Worm (Caenorhabditis elegans): ENCODE results near the gene unc-69.

The unc-69 gene

DNA sequence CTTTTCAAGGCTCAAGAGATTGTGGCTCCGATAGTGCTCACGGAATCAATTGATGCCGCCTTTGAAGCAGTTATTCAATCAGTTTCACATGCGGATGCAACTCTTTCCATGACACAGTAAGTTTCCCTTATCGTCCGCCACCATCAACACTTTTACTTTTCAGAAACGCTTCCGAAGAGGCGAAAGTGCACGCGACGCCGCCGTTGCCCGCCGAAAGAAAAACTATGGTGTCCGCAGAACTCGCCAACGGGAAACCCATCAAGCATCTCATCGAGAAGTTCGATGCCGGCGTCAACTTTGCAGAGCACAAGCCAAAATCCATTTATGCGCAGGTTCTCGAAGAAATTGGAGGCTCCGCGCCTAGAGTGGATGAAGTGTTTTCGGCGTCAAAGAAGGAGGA, 34.7 kb downstream of the unc-69 start:
- TF ChIP-seq F37B4.10 (GFP tag; IDR thresholded peaks at IDR 0.05), result no peak
- 0 out of 2 replicates have a peak, but pooled peaks have one; percentile 54 for TF ChIP-seq zfh-2 (GFP tag; conservative IDR thresholded peaks at IDR 0.05)
- TF ChIP-seq let-607 (tag; optimal IDR thresholded peaks at IDR 0.05), result no peak
- TF ChIP-seq nfyb-1 (GFP tag; IDR thresholded peaks at IDR 0.05), result no peak
- TF ChIP-seq madf-10 (tag; optimal IDR thresholded peaks at IDR 0.05), result no peak

DNA sequence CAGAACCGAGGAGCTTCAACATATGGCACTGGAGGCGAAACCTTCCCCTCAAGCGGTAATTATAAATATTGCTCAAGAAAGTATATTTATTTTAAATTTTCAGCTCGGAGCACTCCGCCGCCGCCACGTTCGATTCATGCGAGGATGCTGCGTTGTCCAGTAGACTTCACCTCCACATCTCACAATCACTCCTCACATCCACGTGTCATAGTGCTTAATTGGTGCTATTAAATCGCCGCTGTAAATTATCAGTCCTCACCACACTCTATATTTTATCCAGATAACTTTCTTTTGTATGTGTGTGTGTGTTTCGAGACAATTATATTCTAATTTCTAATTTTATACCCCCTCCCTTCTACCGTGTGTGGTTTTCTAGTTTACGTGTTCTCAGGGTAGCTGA, 35.9 kb downstream of the unc-69 start:
- TF ChIP-seq tlf-1 (GFP tag; optimal IDR thresholded peaks at IDR 0.05) (peak; percentile 29), madf-10 (tag; optimal IDR thresholded peaks at IDR 0.05) (peak; percentile 10), egrh-3 (GFP tag; IDR thresholded peaks at IDR 0.05) (no peak)

DNA sequence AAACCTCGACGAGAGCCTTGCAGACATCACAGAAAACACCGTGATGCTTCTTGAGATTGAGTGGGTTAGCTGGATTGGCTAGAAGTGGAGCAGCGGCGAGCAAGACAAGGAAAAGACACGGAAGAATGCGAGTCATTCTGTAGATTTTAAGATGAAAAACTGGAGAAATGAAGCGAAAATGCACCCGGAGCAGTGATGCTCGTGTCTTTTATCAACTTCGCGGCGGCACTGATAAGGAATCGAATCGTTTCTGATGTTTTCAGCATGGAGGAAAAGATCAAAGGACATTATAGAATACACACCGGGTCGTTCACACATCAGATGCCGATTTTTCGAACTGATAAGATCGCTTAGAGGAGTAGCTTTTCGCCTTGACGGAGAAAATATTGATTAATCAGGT, 36.6 kb downstream of the unc-69 start, which contains the start of gene spp-1:
Gene spp-1, minus strand, starts transcription at position 287 of the 400 bp plus-strand sequence.
- TF ChIP-seq rpc-1 (optimal IDR thresholded peaks at IDR 0.05), result no peak
- TF ChIP-seq rpc-1 (tag; optimal IDR thresholded peaks at IDR 0.05), result no peak
- TF ChIP-seq nfyb-1 (GFP tag; IDR thresholded peaks at IDR 0.05), result no peak
- peak; percentile 8 for TF ChIP-seq atf-7 (tag; optimal IDR thresholded peaks at IDR 0.05)
- TF ChIP-seq nfya-1 (tag; optimal IDR thresholded peaks at IDR 0.05; ENCODE audit: borderline replicate concordance, insufficient read depth), result no peak
- TF ChIP-seq bed-1 (GFP tag; IDR thresholded peaks at IDR 0.05), result no peak
- TF ChIP-seq nhr-80 (tag; optimal IDR thresholded peaks at IDR 0.05), result peak; percentile 76
- no peak for TF ChIP-seq nhr-179 (tag; optimal IDR thresholded peaks at IDR 0.05)
- no peak for TF ChIP-seq lin-26 (GFP tag; IDR thresholded peaks at IDR 0.05)
- TF ChIP-seq madf-6 (GFP tag; IDR thresholded peaks at IDR 0.05), result peak; percentile 9; the same call in 1 of the 2 replicates
- no peak for TF ChIP-seq ceh-27 (GFP tag; optimal IDR thresholded peaks at IDR 0.05)
- TF ChIP-seq cebp-1 (GFP tag; IDR thresholded peaks at IDR 0.05), result no peak
- TF ChIP-seq cebp-1 (tag; optimal IDR thresholded peaks at IDR 0.05), result peak; percentile 33
- no peak for TF ChIP-seq ztf-6 (GFP tag; IDR thresholded peaks at IDR 0.05)
- no peak for TF ChIP-seq ZK185.1 (tag; optimal IDR thresholded peaks at IDR 0.05; ENCODE audit: poor library complexity, severe bottlenecking)
- peak; percentile 32 for TF ChIP-seq F52B5.7 (tag; optimal IDR thresholded peaks at IDR 0.05)
- TF ChIP-seq tbx-9 (tag; optimal IDR thresholded peaks at IDR 0.05; ENCODE audit: borderline replicate concordance), result peak; percentile 85
- no peak for TF ChIP-seq ccch-3 (GFP tag; optimal IDR thresholded peaks at IDR 0.05)
- no peak for TF ChIP-seq hmg-1.2 (GFP tag; IDR thresholded peaks at IDR 0.05)
- peak; percentile 32 for TF ChIP-seq tbp1 (GFP tag; optimal IDR thresholded peaks at IDR 0.05)
- peak; percentile 24; the same call in 1 of the 2 replicates for TF ChIP-seq hsf-1 (GFP tag; IDR thresholded peaks at IDR 0.05)
- no peak for TF ChIP-seq Y95B8A.8 (GFP tag; IDR thresholded peaks at IDR 0.05)
- peak; percentile 7 for TF ChIP-seq him-1 (tag; optimal IDR thresholded peaks at IDR 0.05)
- TF ChIP-seq F22D6.2 (tag; optimal IDR thresholded peaks at IDR 0.05), result no peak
- TF ChIP-seq hmg-20 (GFP tag; IDR thresholded peaks at IDR 0.05), result no peak

DNA sequence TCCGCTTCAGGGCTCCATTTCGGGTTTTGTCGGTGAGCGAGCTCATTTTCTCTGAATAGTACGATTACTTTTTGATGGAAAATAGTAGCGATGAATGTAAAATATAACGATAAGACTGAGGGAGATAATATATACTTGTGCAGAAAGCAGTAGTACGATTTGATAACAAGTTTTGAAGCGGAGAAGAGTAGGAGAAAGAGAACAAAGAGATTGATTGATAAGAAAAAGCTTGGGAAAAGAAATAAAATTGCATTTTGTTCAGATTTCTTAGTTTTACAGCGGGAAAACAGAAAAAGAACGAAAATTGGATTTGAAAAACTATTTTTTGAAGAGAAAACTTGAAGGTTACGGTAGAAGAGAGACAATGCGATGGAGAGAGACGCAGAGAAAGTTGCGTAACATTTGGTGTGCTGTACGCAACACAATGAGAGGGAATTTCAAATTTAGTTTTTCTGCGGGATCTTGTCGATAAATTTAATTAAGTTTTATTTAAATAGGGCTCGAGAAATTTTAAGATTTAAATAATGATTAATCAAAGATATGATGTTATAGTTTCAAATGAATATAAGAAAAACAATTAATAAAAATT, 39.0 kb downstream of the unc-69 start, which contains the start of gene umps-1:
Gene umps-1, minus strand, starts transcription at position 51 of the 589 bp plus-strand sequence.
- TF ChIP-seq F49E8.2 (tag; optimal IDR thresholded peaks at IDR 0.05; ENCODE audit: insufficient read depth) (peak; percentile 47), tbp1 (GFP tag; optimal IDR thresholded peaks at IDR 0.05) (no peak), hmg-20 (GFP tag; IDR thresholded peaks at IDR 0.05) (no peak), ceh-100 (GFP tag; IDR thresholded peaks at IDR 0.05) (no peak), cebp-2 (GFP tag; IDR thresholded peaks at IDR 0.05) (no peak), mcd-1 (GFP tag; IDR thresholded peaks at IDR 0.05) (peak; percentile 70), die-1 (tag; optimal IDR thresholded peaks at IDR 0.05) (no peak), dox-1 (GFP tag; IDR thresholded peaks at IDR 0.05) (no peak), akir-1 (GFP tag; optimal IDR thresholded peaks at IDR 0.05) (no peak), bed-1 (GFP tag; IDR thresholded peaks at IDR 0.05) (no peak), lin-40 (tag; optimal IDR thresholded peaks at IDR 0.05) (peak; percentile 38), lin-54 (GFP tag; optimal IDR thresholded peaks at IDR 0.05) (peak; percentile 95), xnd-1 (tag; optimal IDR thresholded peaks at IDR 0.05) (no peak), ceh-27 (GFP tag; optimal IDR thresholded peaks at IDR 0.05) (peak; percentile 38), ccch-3 (GFP tag; optimal IDR thresholded peaks at IDR 0.05) (no peak), ceh-79 (tag; optimal IDR thresholded peaks at IDR 0.05) (no peak), nfyb-1 (GFP tag; IDR thresholded peaks at IDR 0.05) (no peak), snpc-1.3 (tag; optimal IDR thresholded peaks at IDR 0.05; ENCODE audit: insufficient read depth) (peak; percentile 35), C17E4.6 (GFP tag; IDR thresholded peaks at IDR 0.05) (no peak)

All from whole organism, young adult.